Worm (Caenorhabditis elegans) whole organism, L4 larva: ENCODE results near the gene B0416.3.

Source experiments
- Y75B8A.6 ChIP-seq: fragments of 200-800 bp; sonication (Bioruptor generic); IDR thresholded peaks from 2 replicates; pipeline ENCODE4 v1.3.6; 2022; ENCODE audit warnings: missing genetic modification reagents, missing genetic modification characterization, missing compliant biosample characterization
- ama-1 ChIP-seq: fragments of 150-350 bp; optimal IDR thresholded peaks from 2 replicates; lab custom pipeline; 2014; ENCODE audit warnings: inconsistent platforms, mixed read lengths
- arid-1 ChIP-seq: fragments of 200-800 bp; sonication (Bioruptor generic); conservative IDR thresholded peaks from 2 replicates; pipeline ENCODE4 v1.3.6; 2022; ENCODE audit warnings: missing genetic modification reagents, missing genetic modification characterization, missing compliant biosample characterization
- ceh-28 ChIP-seq: fragments of 150-350 bp; optimal IDR thresholded peaks from 2 replicates; lab custom pipeline; 2014; ENCODE audit warnings: missing biosample characterization, missing genetic modification reagents, missing genetic modification characterization
- ceh-62 ChIP-seq: sonication (generic microtip); optimal IDR thresholded peaks from 2 replicates; lab custom pipeline; 2017; ENCODE audit warnings: missing biosample characterization, missing genetic modification characterization
- ctbp-1 ChIP-seq: fragments of 200-800 bp; sonication (Bioruptor generic); IDR thresholded peaks from 2 replicates; pipeline ENCODE4 v1.3.6; 2022; ENCODE audit warnings: missing genetic modification reagents, missing genetic modification characterization, missing compliant biosample characterization
- mdl-1 ChIP-seq, 2 experiments: fragments of 150-350 bp in 1 of 2; sonication (generic microtip) in 1 of 2; optimal IDR thresholded peaks; 2 replicates each; lab custom pipeline; 2014 to 2017; ENCODE audit warnings: missing biosample characterization in 2 of 2, missing genetic modification characterization in 2 of 2
- mes-2 ChIP-seq: sonication (generic microtip); optimal IDR thresholded peaks from 2 replicates; lab custom pipeline; 2016; ENCODE audit warnings: missing genotype, mild to moderate bottlenecking, missing genetic modification characterization, missing compliant biosample characterization; ENCODE audit not compliant: poor library complexity, severe bottlenecking
- nhr-76 ChIP-seq: fragments of 150-350 bp; optimal IDR thresholded peaks from 2 replicates; lab custom pipeline; 2014; ENCODE audit warnings: missing biosample characterization, missing genetic modification characterization
- pha-4 ChIP-seq, 2 experiments: fragments of 150-350 bp in 1 of 2; fragments of 200-800 bp in 1 of 2; sonication (Bioruptor generic) in 1 of 2; IDR thresholded peaks in 1 of 2; optimal IDR thresholded peaks in 1 of 2; 2 replicates each; pipeline versions ENCODE4 v1.3.6 to Lab custom; 2014 to 2022; ENCODE audit warnings: missing genetic modification characterization in 2 of 2, missing genetic modification reagents in 2 of 2, missing biosample characterization in 1 of 2, missing compliant biosample characterization in 1 of 2
- snpc-4 ChIP-seq: fragments of 150-350 bp; optimal IDR thresholded peaks from 2 replicates; lab custom pipeline; 2014; ENCODE audit warnings: missing biosample characterization, missing genetic modification characterization
- zag-1 ChIP-seq: fragments of 150-350 bp; optimal IDR thresholded peaks from 2 replicates; lab custom pipeline; 2014; ENCODE audit warnings: missing biosample characterization, missing genetic modification characterization
- zfp-2 ChIP-seq: sonication (generic microtip); optimal IDR thresholded peaks from 2 replicates; lab custom pipeline; 2016; ENCODE audit warnings: mild to moderate bottlenecking, missing genetic modification characterization, missing compliant biosample characterization

- no peak for TF ChIP-seq ama-1 (lab: Kevin White, UChicago)
- no peak for TF ChIP-seq Y75B8A.6
- TF ChIP-seq mdl-1 (tag; optimal IDR thresholded peaks at IDR 0.05; lab: Kevin White, UChicago) = no peak
- TF ChIP-seq pha-4 (GFP tag; IDR thresholded peaks at IDR 0.05; lab: Robert Waterston, UW) = no peak
- no peak for TF ChIP-seq pha-4 (tag; optimal IDR thresholded peaks at IDR 0.05; lab: Kevin White, UChicago)
- no peak for TF ChIP-seq ceh-28 (tag; lab: Kevin White, UChicago)
- no peak for TF ChIP-seq nhr-76 (tag; lab: Kevin White, UChicago)
- no peak for TF ChIP-seq ceh-62 (tag; lab: Kevin White, UChicago)
- TF ChIP-seq zfp-2 (tag; lab: Kevin White, UChicago) = no peak
- TF ChIP-seq mes-2 (tag; lab: Kevin White, UChicago) = no peak
- TF ChIP-seq ctbp-1 (GFP tag; lab: Robert Waterston, UW) = no peak
- no peak for TF ChIP-seq snpc-4
- TF ChIP-seq arid-1 = no peak
- no peak for TF ChIP-seq zag-1
These were observed 40.0 kb upstream of the B0416.3 start, which contains the start of gene pes-8 for ce11 chrX:9251488-9251887.
